ENCODE assay signal across 2 fruit fly cellular contexts in genomic region chrX:19405508-19405907, dm6.
A peak's percentile ranks its signal among the peaks of the same experiment; 100 is the strongest.
TF ChIP-seq lines count a peak whose summit lies in the region.

No protein-coding gene starts in this region.

- no peak for TF ChIP-seq CTCF in whole organism, embryonic (GFP tag; optimal IDR thresholded peaks at IDR 0.05; lab: Kevin White, UChicago)

TF ChIP-seq in whole organism, embryonic, 481 proteins besides CTCF, POLR2A, EP300 and RAD21:
- TF ChIP-seq grn (GFP tag; optimal IDR thresholded peaks at IDR 0.05; lab: Kevin White, UChicago) (peak; percentile 37), crol (GFP tag; IDR thresholded peaks at IDR 0.05; lab: Robert Waterston, UW) (peak; percentile 60; the same call in 1 of the 2 replicates), Bgb (GFP tag; IDR thresholded peaks at IDR 0.05; lab: Robert Waterston, UW; ENCODE audit: partially characterized antibody) (no peak), kah (GFP tag; optimal IDR thresholded peaks at IDR 0.05; lab: Kevin White, UChicago) (no peak)

TF ChIP-seq in whole organism, wandering third instar larva, 38 proteins besides CTCF, POLR2A, EP300 and RAD21:
- TF ChIP-seq ey (GFP tag; optimal IDR thresholded peaks at IDR 0.05; lab: Kevin White, UChicago) (no peak), Dif (GFP tag; optimal IDR thresholded peaks at IDR 0.05; lab: Kevin White, UChicago; ENCODE audit: partially characterized antibody) (no peak), Dfd (GFP tag; optimal IDR thresholded peaks at IDR 0.05; lab: Kevin White, UChicago) (peak; percentile 61)

Comparison
In these comparisons a context has a peak if more than half of its experiments do, and no peak if none do; other contexts are left out.
1. Of the 10 proteins assayed by ChIP-seq in both whole organism, embryonic and whole organism, wandering third instar larva: peak only in whole organism, embryonic: none; only in whole organism, wandering third instar larva: Dfd; in both: none; in neither: 9.